Fruit fly (Drosophila melanogaster) whole organism, embryonic: ENCODE measurements around the gene nmo.

Experiments
- Adf1 ChIP-seq: fragments of 200-800 bp; sonication (Bioruptor generic); IDR thresholded peaks from 2 replicates; pipeline ENCODE4 v1.3.6; 2022; ENCODE audit warnings: missing biosample characterization, missing genetic modification characterization
- B-H1 ChIP-seq: fragments of 200-800 bp; sonication (Bioruptor generic); IDR thresholded peaks from 3 replicates; pipeline ENCODE4 v1.3.6; 2022; ENCODE audit warnings: missing biosample characterization, missing genetic modification characterization
- CG11247 ChIP-seq: fragments of 200-800 bp; sonication (Bioruptor generic); IDR thresholded peaks from 2 replicates; pipeline ENCODE4 v1.3.6; 2022; ENCODE audit warnings: missing biosample characterization, missing genetic modification characterization
- CG11504 ChIP-seq: fragments of 200-800 bp; sonication (Bioruptor generic); optimal IDR thresholded peaks from 3 replicates; lab custom pipeline; 2019; ENCODE audit warnings: missing biosample characterization, mild to moderate bottlenecking, missing genetic modification characterization, moderate library complexity
- CG12104 ChIP-seq: fragments of 200-800 bp; sonication (Bioruptor generic); optimal IDR thresholded peaks from 3 replicates; lab custom pipeline; 2016; ENCODE audit warnings: missing biosample characterization, missing genetic modification characterization
- CG12236 ChIP-seq: fragments of 200-800 bp; sonication (Bioruptor generic); optimal IDR thresholded peaks from 2 replicates; lab custom pipeline; 2016; ENCODE audit warnings: missing biosample characterization, missing genetic modification characterization
- CG1233 ChIP-seq: fragments of 200-800 bp; sonication (Bioruptor generic); optimal IDR thresholded peaks from 4 replicates; lab custom pipeline; 2018; ENCODE audit warnings: missing biosample characterization, mild to moderate bottlenecking, missing genetic modification characterization
- CG12391 ChIP-seq: fragments of 200-800 bp; sonication (Bioruptor generic); optimal IDR thresholded peaks from 3 replicates; lab custom pipeline; 2018; ENCODE audit warnings: missing biosample characterization, mild to moderate bottlenecking, missing genetic modification characterization, moderate library complexity
- CG14710 ChIP-seq: fragments of 200-800 bp; sonication (Bioruptor generic); optimal IDR thresholded peaks from 3 replicates; lab custom pipeline; 2019; ENCODE audit warnings: missing biosample characterization, mild to moderate bottlenecking, missing genetic modification characterization, moderate library complexity
- CG15073 ChIP-seq: fragments of 200-800 bp; sonication (Bioruptor generic); optimal IDR thresholded peaks from 2 replicates; lab custom pipeline; 2016; ENCODE audit warnings: missing biosample characterization, missing genetic modification characterization
- CG15269 ChIP-seq: fragments of 200-800 bp; sonication (Bioruptor generic); optimal IDR thresholded peaks from 2 replicates; lab custom pipeline; 2018; ENCODE audit warnings: missing biosample characterization, mild to moderate bottlenecking, missing genetic modification characterization, moderate library complexity
- CG15696 ChIP-seq: fragments of 200-800 bp; sonication (Bioruptor generic); optimal IDR thresholded peaks from 2 replicates; lab custom pipeline; 2019; ENCODE audit warnings: missing biosample characterization, mild to moderate bottlenecking, missing genetic modification characterization, moderate library complexity
- CG2678 ChIP-seq: fragments of 200-800 bp; sonication (Bioruptor generic); optimal IDR thresholded peaks from 3 replicates; lab custom pipeline; 2019; ENCODE audit warnings: missing biosample characterization, mild to moderate bottlenecking, missing genetic modification characterization, moderate library complexity
- CG31224 ChIP-seq: fragments of 200-800 bp; sonication (Bioruptor generic); IDR thresholded peaks from 2 replicates; pipeline ENCODE4 v1.3.6; 2022; ENCODE audit warnings: missing biosample characterization, missing genetic modification characterization
- CG32767 ChIP-seq: fragments of 200-800 bp; sonication (Bioruptor generic); IDR thresholded peaks from 2 replicates; pipeline ENCODE4 v1.3.6; 2022; ENCODE audit warnings: missing biosample characterization, missing genetic modification characterization
- CG4360 ChIP-seq: fragments of 200-800 bp; sonication (Bioruptor generic); IDR thresholded peaks from 2 replicates; pipeline ENCODE4 v1.3.6; 2022; ENCODE audit warnings: missing biosample characterization, missing genetic modification characterization
- CG5180 ChIP-seq: fragments of 200-800 bp; sonication (Bioruptor generic); optimal IDR thresholded peaks from 3 replicates; lab custom pipeline; 2017; ENCODE audit warnings: missing biosample characterization, missing genetic modification characterization, mild to moderate bottlenecking, moderate library complexity, missing genetic modification reagents
- CG6813 ChIP-seq: fragments of 200-800 bp; sonication (Bioruptor generic); optimal IDR thresholded peaks from 2 replicates; lab custom pipeline; 2017; ENCODE audit warnings: missing biosample characterization, missing genetic modification characterization, mild to moderate bottlenecking, moderate library complexity, missing genetic modification reagents
- Chrac-16 ChIP-seq: fragments of 200-800 bp; sonication (Bioruptor generic); optimal IDR thresholded peaks from 3 replicates; lab custom pipeline; 2016; ENCODE audit warnings: missing biosample characterization, missing genetic modification characterization
- D ChIP-seq, 2 experiments: fragments of 200-800 bp in 1 of 2; fragments of >200 bp in 1 of 2; sonication (Bioruptor generic) in 1 of 2; optimal IDR thresholded peaks; 2 replicates in 1 of 2; 3 replicates in 1 of 2; lab custom pipeline; 2017; ENCODE audit warnings: mild to moderate bottlenecking in 1 of 2, missing biosample characterization in 1 of 2, missing genetic modification characterization in 1 of 2, missing genetic modification reagents in 1 of 2
- Eip74EF ChIP-seq, 2 experiments: fragments of 200-800 bp in 1 of 2; fragments of >200 bp in 1 of 2; sonication (Bioruptor generic) in 1 of 2; optimal IDR thresholded peaks; 2 replicates each; lab custom pipeline; 2017 to 2019; ENCODE audit warnings: missing biosample characterization in 2 of 2, missing genetic modification characterization in 2 of 2, mild to moderate bottlenecking in 1 of 2, moderate library complexity in 1 of 2
- HLH3B ChIP-seq: fragments of 200-800 bp; sonication (Bioruptor generic); IDR thresholded peaks from 2 replicates; pipeline ENCODE4 v1.3.6; 2022; ENCODE audit warnings: missing biosample characterization, missing genetic modification characterization
- Oli ChIP-seq: fragments of 200-800 bp; sonication (Bioruptor generic); optimal IDR thresholded peaks from 2 replicates; lab custom pipeline; 2018; ENCODE audit warnings: missing biosample characterization, mild to moderate bottlenecking, missing genetic modification characterization, moderate library complexity
- Six4 ChIP-seq: fragments of 200-800 bp; sonication (Bioruptor generic); optimal IDR thresholded peaks from 2 replicates; lab custom pipeline; 2016; ENCODE audit warnings: missing biosample characterization, missing genetic modification characterization
- Xbp1 ChIP-seq: fragments of 200-800 bp; sonication (Bioruptor generic); optimal IDR thresholded peaks from 3 replicates; lab custom pipeline; 2016; ENCODE audit warnings: missing biosample characterization, mild to moderate bottlenecking, missing genetic modification characterization
- Xrp1 ChIP-seq: fragments of 200-800 bp; sonication (Bioruptor generic); IDR thresholded peaks from 2 replicates; pipeline ENCODE4 v1.3.6; 2022; ENCODE audit warnings: missing biosample characterization, missing genetic modification characterization
- crol ChIP-seq: fragments of 200-800 bp; sonication (Bioruptor generic); IDR thresholded peaks from 2 replicates; pipeline ENCODE4 v1.3.6; 2022; ENCODE audit warnings: missing biosample characterization, missing genetic modification characterization
- dan ChIP-seq: fragments of 200-800 bp; sonication (Bioruptor generic); IDR thresholded peaks from 2 replicates; pipeline ENCODE4 v1.3.6; 2022; ENCODE audit warnings: missing biosample characterization, missing genetic modification characterization
- dmrt11E ChIP-seq: fragments of 200-800 bp; sonication (Bioruptor generic); optimal IDR thresholded peaks from 3 replicates; lab custom pipeline; 2018; ENCODE audit warnings: missing biosample characterization, mild to moderate bottlenecking, missing genetic modification characterization, moderate library complexity
- dpn ChIP-seq, 2 experiments: fragments of 200-800 bp; sonication (Bioruptor generic); optimal IDR thresholded peaks; 3 replicates each; lab custom pipeline; 2016; ENCODE audit warnings: missing biosample characterization in 2 of 2, missing genetic modification characterization in 2 of 2
- ewg ChIP-seq: fragments of 200-800 bp; sonication (Bioruptor generic); optimal IDR thresholded peaks from 3 replicates; lab custom pipeline; 2017; ENCODE audit warnings: mild to moderate bottlenecking, missing biosample characterization, missing genetic modification reagents, missing genetic modification characterization
- fru ChIP-seq: fragments of >200 bp; optimal IDR thresholded peaks from 2 replicates; lab custom pipeline; 2017
- ftz-f1 ChIP-seq: fragments of 200-800 bp; sonication (Bioruptor generic); optimal IDR thresholded peaks from 2 replicates; lab custom pipeline; 2016; ENCODE audit warnings: missing biosample characterization, missing genetic modification characterization
- grau ChIP-seq: fragments of 200-800 bp; optimal IDR thresholded peaks from 3 replicates; lab custom pipeline; 2019; ENCODE audit warnings: missing biosample characterization, mild to moderate bottlenecking, missing genetic modification characterization, moderate library complexity
- inv ChIP-seq: fragments of 200-800 bp; sonication (Bioruptor generic); IDR thresholded peaks from 2 replicates; pipeline ENCODE4 v1.3.6; 2022; ENCODE audit warnings: missing biosample characterization, missing genetic modification characterization; ENCODE audit not compliant: partially characterized antibody
- lov ChIP-seq, 2 experiments: fragments of 200-800 bp in 1 of 2; fragments of >200 bp in 1 of 2; sonication (Bioruptor generic) in 1 of 2; IDR thresholded peaks in 1 of 2; optimal IDR thresholded peaks in 1 of 2; 2 replicates in 1 of 2; 3 replicates in 1 of 2; pipeline versions ENCODE4 v1.3.6 to Lab custom; 2017 to 2022; ENCODE audit warnings: missing biosample characterization in 1 of 2, missing genetic modification characterization in 1 of 2
- nau ChIP-seq: fragments of 200-800 bp; sonication (Bioruptor generic); optimal IDR thresholded peaks from 3 replicates; lab custom pipeline; 2017; ENCODE audit warnings: missing biosample characterization, mild to moderate bottlenecking, missing genetic modification characterization, missing genetic modification reagents
- nmo ChIP-seq: fragments of 200-800 bp; sonication (Bioruptor generic); optimal IDR thresholded peaks from 2 replicates; lab custom pipeline; 2018; ENCODE audit warnings: missing biosample characterization, mild to moderate bottlenecking, missing genetic modification characterization, moderate library complexity
- onecut ChIP-seq: fragments of 200-800 bp; sonication (Bioruptor generic); IDR thresholded peaks from 2 replicates; pipeline ENCODE4 v1.3.6; 2022; ENCODE audit warnings: missing biosample characterization, missing genetic modification characterization
- pfk ChIP-seq: fragments of 200-800 bp; sonication (Bioruptor generic); optimal IDR thresholded peaks from 2 replicates; lab custom pipeline; 2018; ENCODE audit warnings: missing biosample characterization, mild to moderate bottlenecking, missing genetic modification characterization, moderate library complexity
- psq ChIP-seq: fragments of 200-800 bp; sonication (Bioruptor generic); optimal IDR thresholded peaks from 2 replicates; lab custom pipeline; 2017; ENCODE audit warnings: missing biosample characterization, missing genetic modification characterization
- row ChIP-seq: fragments of 200-800 bp; sonication (Bioruptor generic); IDR thresholded peaks from 3 replicates; pipeline ENCODE4 v1.3.6; 2022; ENCODE audit warnings: missing biosample characterization, missing genetic modification characterization
- sna ChIP-seq: fragments of 200-800 bp; sonication (Bioruptor generic); IDR thresholded peaks from 2 replicates; pipeline ENCODE4 v1.3.6; 2022; ENCODE audit warnings: missing biosample characterization, missing genetic modification characterization; ENCODE audit not compliant: partially characterized antibody
- sr ChIP-seq: fragments of 200-800 bp; sonication (Bioruptor generic); IDR thresholded peaks from 3 replicates; pipeline ENCODE4 v1.3.6; 2022; ENCODE audit warnings: missing biosample characterization, missing genetic modification characterization
- ttk ChIP-seq: fragments of 200-800 bp; sonication (Bioruptor generic); IDR thresholded peaks from 2 replicates; pipeline ENCODE4 v2.1.2; 2022; ENCODE audit warnings: missing biosample characterization, missing genetic modification characterization
- twi ChIP-seq: fragments of 200-800 bp; optimal IDR thresholded peaks from 2 replicates; lab custom pipeline; 2019; ENCODE audit warnings: missing biosample characterization, mild to moderate bottlenecking, missing genetic modification characterization, moderate library complexity
- tx ChIP-seq: fragments of 200-800 bp; sonication (Bioruptor generic); optimal IDR thresholded peaks from 2 replicates; lab custom pipeline; 2016; ENCODE audit warnings: missing biosample characterization, missing genetic modification characterization
- wor ChIP-seq: fragments of 200-800 bp; sonication (Bioruptor generic); IDR thresholded peaks from 2 replicates; pipeline ENCODE4 v1.3.6; 2022; ENCODE audit warnings: missing biosample characterization, missing genetic modification characterization
- zf30C ChIP-seq: fragments of 200-800 bp; sonication (Bioruptor generic); optimal IDR thresholded peaks from 3 replicates; lab custom pipeline; 2018; ENCODE audit warnings: missing biosample characterization, mild to moderate bottlenecking, missing genetic modification characterization
- zfh1 ChIP-seq: fragments of 200-800 bp; sonication (Bioruptor generic); IDR thresholded peaks from 3 replicates; pipeline ENCODE4 v1.3.6; 2022; ENCODE audit warnings: missing biosample characterization, missing genetic modification characterization

The nmo gene

DNA sequence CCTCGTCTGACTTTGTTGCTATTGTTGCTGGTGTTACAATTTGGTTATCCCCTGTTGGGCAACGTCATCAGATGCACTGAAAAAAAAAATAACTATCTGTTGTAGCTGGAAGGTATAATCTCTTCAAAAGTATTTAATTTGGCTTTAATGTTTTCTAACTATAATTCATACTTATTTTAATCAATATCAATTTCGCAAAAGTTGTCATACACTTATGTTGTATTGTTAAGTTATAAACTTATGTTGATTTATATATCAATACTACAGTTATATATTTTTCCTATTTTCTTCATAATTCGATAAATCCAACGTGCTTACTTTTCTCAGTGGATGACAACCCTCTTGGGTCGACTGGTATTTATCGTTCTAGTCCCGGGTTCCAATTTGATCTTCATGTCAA lies 25.1 kb upstream of the nmo start (continued):
- TF ChIP-seq D (optimal IDR thresholded peaks at IDR 0.05; lab: Kevin White, UChicago) (no peak), D (GFP tag; optimal IDR thresholded peaks at IDR 0.05; lab: Kevin White, UChicago) (peak; percentile 37), Eip74EF (GFP tag; optimal IDR thresholded peaks at IDR 0.05; lab: Kevin White, UChicago) (no peak), tx (no peak), CG2678 (tag; lab: Kevin White, UChicago) (peak; percentile 10), HLH3B (GFP tag; lab: Robert Waterston, UW) (no peak), zfh1 (no peak), CG14710 (tag; lab: Kevin White, UChicago) (peak; percentile 42), CG11247 (GFP tag; lab: Robert Waterston, UW) (no peak), lov (optimal IDR thresholded peaks at IDR 0.05; lab: Kevin White, UChicago) (no peak), lov (GFP tag; IDR thresholded peaks at IDR 0.05; lab: Robert Waterston, UW) (no peak), ttk (no peak), ewg (GFP tag; lab: Kevin White, UChicago) (no peak), CG15073 (no peak), CG15269 (tag; lab: Kevin White, UChicago) (no peak), Xrp1 (GFP tag; lab: Robert Waterston, UW) (peak; percentile 20; the same call in 1 of the 2 replicates), inv (GFP tag; lab: Robert Waterston, UW) (no peak), nmo (peak; percentile 49), grau (tag; lab: Kevin White, UChicago) (no peak), CG5180 (GFP tag; lab: Kevin White, UChicago) (no peak), fru (no peak), dmrt11E (peak; percentile 59), Six4 (GFP tag; lab: Kevin White, UChicago) (no peak), B-H1 (GFP tag; lab: Robert Waterston, UW) (no peak), zf30C (GFP tag; lab: Kevin White, UChicago) (peak; percentile 62), twi (no peak), crol (no peak), onecut (GFP tag; lab: Robert Waterston, UW) (no peak), CG11504 (tag; lab: Kevin White, UChicago) (peak; percentile 20), CG1233 (GFP tag; lab: Kevin White, UChicago) (no peak), CG12236 (GFP tag; lab: Kevin White, UChicago) (no peak), Chrac-16 (GFP tag; lab: Kevin White, UChicago) (no peak), dan (no peak), CG4360 (GFP tag; lab: Robert Waterston, UW) (no peak), CG15696 (tag; lab: Kevin White, UChicago) (peak; percentile 35), Oli (tag; lab: Kevin White, UChicago) (no peak), sna (GFP tag; lab: Robert Waterston, UW) (no peak), psq (GFP tag; lab: Kevin White, UChicago) (no peak), ftz-f1 (GFP tag; lab: Kevin White, UChicago) (no peak), CG31224 (GFP tag; lab: Robert Waterston, UW) (no peak), Xbp1 (GFP tag; lab: Kevin White, UChicago) (no peak), nau (GFP tag; lab: Kevin White, UChicago) (no peak), CG12391 (tag; lab: Kevin White, UChicago) (peak; percentile 7), CG32767 (GFP tag; lab: Robert Waterston, UW) (no peak), wor (no peak), row (peak; percentile 33; the same call in 1 of the 3 replicates), CG12104 (no peak), CG6813 (GFP tag; lab: Kevin White, UChicago) (no peak), pfk (GFP tag; lab: Kevin White, UChicago) (no peak), Adf1 (GFP tag; lab: Robert Waterston, UW) (no peak), sr (GFP tag; lab: Robert Waterston, UW) (no peak), dpn (GFP tag; optimal IDR thresholded peaks at IDR 0.05; lab: Kevin White, UChicago) (no peak)
